Worm (Caenorhabditis elegans) whole organism, L3 larva: ENCODE data around the gene lips-15.

ENCODE experiments used
- R02D3.7 ChIP-seq: fragments of 150-350 bp; optimal IDR thresholded peaks from 2 replicates; lab custom pipeline; 2014; ENCODE audit warnings: missing biosample characterization, missing genetic modification characterization
- ZK546.5 ChIP-seq: sonication (generic microtip); optimal IDR thresholded peaks from 2 replicates; lab custom pipeline; 2017; ENCODE audit warnings: missing biosample characterization, missing genetic modification characterization
- ama-1 ChIP-seq: fragments of 150-350 bp; optimal IDR thresholded peaks from 2 replicates; lab custom pipeline; 2018
- ceh-16 ChIP-seq: sonication (generic microtip); optimal IDR thresholded peaks from 2 replicates; lab custom pipeline; 2017; ENCODE audit warnings: missing biosample characterization, missing genetic modification characterization
- ceh-28 ChIP-seq: fragments of 150-350 bp; optimal IDR thresholded peaks from 2 replicates; lab custom pipeline; 2014; ENCODE audit warnings: missing biosample characterization, missing genetic modification reagents, missing genetic modification characterization
- ceh-82 ChIP-seq: fragments of 150-350 bp; optimal IDR thresholded peaks from 2 replicates; lab custom pipeline; 2014; ENCODE audit warnings: missing biosample characterization, missing genetic modification characterization
- ceh-9 ChIP-seq: sonication (generic microtip); optimal IDR thresholded peaks from 2 replicates; lab custom pipeline; 2018; ENCODE audit warnings: missing biosample characterization, missing genetic modification characterization
- daf-12 ChIP-seq: fragments of 150-350 bp; optimal IDR thresholded peaks from 2 replicates; lab custom pipeline; 2014; ENCODE audit warnings: missing biosample characterization, missing genetic modification reagents, missing genetic modification characterization
- egl-27 ChIP-seq: sonication (generic microtip); optimal IDR thresholded peaks from 4 replicates; lab custom pipeline; 2017; ENCODE audit warnings: missing biosample characterization, missing genetic modification reagents, missing genetic modification characterization
- egl-5 ChIP-seq: fragments of 150-350 bp; optimal IDR thresholded peaks from 2 replicates; lab custom pipeline; 2017; ENCODE audit warnings: missing biosample characterization, missing genetic modification reagents, missing genetic modification characterization, inconsistent platforms
- elt-1 ChIP-seq: fragments of 150-350 bp; optimal IDR thresholded peaks from 2 replicates; lab custom pipeline; 2014; ENCODE audit warnings: missing biosample characterization, missing genetic modification characterization
- elt-3 ChIP-seq, 3 experiments: fragments of 150-350 bp in 1 of 3; sonication (generic microtip) in 2 of 3; optimal IDR thresholded peaks; 2 replicates in 2 of 3; 4 replicates in 1 of 3; lab custom pipeline; 2014 to 2017; ENCODE audit warnings: missing biosample characterization in 3 of 3, missing genetic modification characterization in 3 of 3
- fkh-10 ChIP-seq: sonication (generic microtip); optimal IDR thresholded peaks from 2 replicates; lab custom pipeline; 2017; ENCODE audit warnings: missing biosample characterization, missing genetic modification reagents, missing genetic modification characterization
- fkh-2 ChIP-seq: fragments of 150-350 bp; optimal IDR thresholded peaks from 2 replicates; lab custom pipeline; 2014; ENCODE audit warnings: missing biosample characterization, missing genetic modification reagents, missing genetic modification characterization
- fos-1 ChIP-seq: fragments of 150-350 bp; optimal IDR thresholded peaks from 2 replicates; lab custom pipeline; 2014; ENCODE audit warnings: missing biosample characterization, missing genetic modification characterization
- jun-1 ChIP-seq: fragments of 150-350 bp; optimal IDR thresholded peaks from 2 replicates; lab custom pipeline; 2014; ENCODE audit warnings: missing biosample characterization, missing genetic modification reagents, missing genetic modification characterization
- lin-15B ChIP-seq: fragments of 150-350 bp; optimal IDR thresholded peaks from 2 replicates; lab custom pipeline; 2014; ENCODE audit warnings: missing biosample characterization, missing genetic modification characterization
- lin-39 ChIP-seq: fragments of 150-350 bp; optimal IDR thresholded peaks from 2 replicates; lab custom pipeline; 2018; ENCODE audit warnings: missing biosample characterization, missing genetic modification reagents, missing genetic modification characterization
- mdl-1 ChIP-seq: fragments of 150-350 bp; optimal IDR thresholded peaks from 2 replicates; lab custom pipeline; 2014; ENCODE audit warnings: missing biosample characterization, missing genetic modification characterization
- mml-1 ChIP-seq: fragments of 150-350 bp; sonication (generic microtip); optimal IDR thresholded peaks from 3 replicates; lab custom pipeline; 2014; ENCODE audit warnings: missing biosample characterization, missing genetic modification characterization
- nfya-1 ChIP-seq: sonication (generic microtip); optimal IDR thresholded peaks from 2 replicates; lab custom pipeline; 2017; ENCODE audit warnings: missing genetic modification characterization, mild to moderate bottlenecking, missing compliant biosample characterization, antibody characterized with exemption, moderate library complexity; ENCODE audit not compliant: insufficient read depth
- nhr-12 ChIP-seq: fragments of 150-350 bp; optimal IDR thresholded peaks from 2 replicates; lab custom pipeline; 2014; ENCODE audit warnings: missing biosample characterization, missing genetic modification characterization
- nhr-237 ChIP-seq: fragments of 150-350 bp; optimal IDR thresholded peaks from 2 replicates; lab custom pipeline; 2014; ENCODE audit warnings: missing biosample characterization, missing genetic modification characterization
- nhr-28 ChIP-seq: fragments of 150-350 bp; optimal IDR thresholded peaks from 2 replicates; lab custom pipeline; 2014; ENCODE audit warnings: missing biosample characterization, missing genetic modification characterization
- nhr-43 ChIP-seq: sonication (generic microtip); optimal IDR thresholded peaks from 2 replicates; lab custom pipeline; 2016; ENCODE audit warnings: mild to moderate bottlenecking, missing genetic modification characterization, missing compliant biosample characterization; ENCODE audit not compliant: poor library complexity, severe bottlenecking
- nhr-67 ChIP-seq: fragments of 150-350 bp; optimal IDR thresholded peaks from 2 replicates; lab custom pipeline; 2014; ENCODE audit warnings: missing biosample characterization, missing genetic modification characterization
- nhr-76 ChIP-seq: fragments of 150-350 bp; sonication (generic microtip); optimal IDR thresholded peaks from 5 replicates; lab custom pipeline; 2014; ENCODE audit warnings: missing biosample characterization, missing genetic modification characterization
- nhr-77 ChIP-seq: fragments of 150-350 bp; optimal IDR thresholded peaks from 2 replicates; lab custom pipeline; 2014; ENCODE audit warnings: missing biosample characterization, missing genetic modification characterization
- pha-4 ChIP-seq: fragments of 150-350 bp; optimal IDR thresholded peaks from 2 replicates; lab custom pipeline; 2014; ENCODE audit warnings: missing biosample characterization, missing genetic modification reagents, missing genetic modification characterization
- pqm-1 ChIP-seq: fragments of 150-350 bp; optimal IDR thresholded peaks from 2 replicates; lab custom pipeline; 2017; ENCODE audit warnings: missing biosample characterization, missing genetic modification characterization, inconsistent platforms
- sea-2 ChIP-seq: fragments of 150-350 bp; sonication (generic microtip); optimal IDR thresholded peaks from 4 replicates; lab custom pipeline; 2014; ENCODE audit warnings: missing biosample characterization, missing genetic modification reagents, missing genetic modification characterization
- skn-1 ChIP-seq: fragments of 150-350 bp; optimal IDR thresholded peaks from 2 replicates; lab custom pipeline; 2014; ENCODE audit warnings: missing biosample characterization, missing genetic modification characterization
- tbx-2 ChIP-seq: sonication (generic microtip); optimal IDR thresholded peaks from 2 replicates; lab custom pipeline; 2016; ENCODE audit warnings: mild to moderate bottlenecking, missing genetic modification characterization, missing compliant biosample characterization
- unc-39 ChIP-seq: sonication (generic microtip); optimal IDR thresholded peaks from 4 replicates; lab custom pipeline; 2017; ENCODE audit warnings: missing biosample characterization, missing genetic modification characterization
- unc-62 ChIP-seq: fragments of 150-350 bp; sonication (generic microtip); optimal IDR thresholded peaks from 4 replicates; lab custom pipeline; 2014; ENCODE audit warnings: missing biosample characterization, missing genetic modification reagents, missing genetic modification characterization
- zag-1 ChIP-seq: fragments of 150-350 bp; optimal IDR thresholded peaks from 2 replicates; lab custom pipeline; 2014; ENCODE audit warnings: missing biosample characterization, missing genetic modification characterization
- ztf-11 ChIP-seq: fragments of 150-350 bp; optimal IDR thresholded peaks from 2 replicates; lab custom pipeline; 2014; ENCODE audit warnings: missing biosample characterization, missing genetic modification characterization
- ztf-4 ChIP-seq: fragments of 150-350 bp; optimal IDR thresholded peaks from 2 replicates; lab custom pipeline; 2014; ENCODE audit warnings: missing biosample characterization, missing genetic modification characterization

Gene lips-15

ce11 chrII:12636602-12637001 is 32.4 kb downstream of the lips-15 start, which contains the start of gene nhr-234:
Gene nhr-234 (plus strand): TSS chrII:12636678.
- TF ChIP-seq lin-39 (tag; lab: Kevin White, UChicago): no peak
- TF ChIP-seq nhr-67: no peak
- no peak for TF ChIP-seq tbx-2 (tag; lab: Kevin White, UChicago)
- no peak for TF ChIP-seq fkh-10
- TF ChIP-seq skn-1 (tag; lab: Kevin White, UChicago): no peak
- TF ChIP-seq nhr-28 (tag; lab: Kevin White, UChicago): no peak
- no peak for TF ChIP-seq mdl-1 (tag; lab: Kevin White, UChicago)
- no peak for TF ChIP-seq ceh-28 (tag; lab: Kevin White, UChicago)
- TF ChIP-seq unc-39: no peak
- no peak for TF ChIP-seq lin-15B (tag; lab: Kevin White, UChicago)
- TF ChIP-seq ZK546.5: no peak
- TF ChIP-seq nhr-77 (tag; lab: Kevin White, UChicago): no peak
- TF ChIP-seq nhr-76 (tag; lab: Kevin White, UChicago): no peak
- TF ChIP-seq nhr-12: no peak
- TF ChIP-seq nhr-237 (tag; lab: Kevin White, UChicago): no peak
- TF ChIP-seq fos-1 (tag; lab: Kevin White, UChicago): no peak
- TF ChIP-seq ztf-11: no peak
- no peak for TF ChIP-seq fkh-2 (tag; lab: Kevin White, UChicago)

ce11 chrII:12640370-12640769 is 36.2 kb downstream of the lips-15 start, which contains the start of gene nhr-235:
Gene nhr-235 (plus strand): TSS chrII:12640670.
- TF ChIP-seq zag-1 (tag; lab: Kevin White, UChicago): no peak
- no peak for TF ChIP-seq unc-62 (GFP tag; lab: Kevin White, UChicago)
- no peak for TF ChIP-seq egl-27 (tag; lab: Kevin White, UChicago)
- no peak for TF ChIP-seq nhr-76 (tag; lab: Kevin White, UChicago)
- no peak for TF ChIP-seq jun-1 (tag; lab: Kevin White, UChicago)
- TF ChIP-seq egl-5: no peak
- no peak for TF ChIP-seq ceh-16 (tag; lab: Kevin White, UChicago)
- TF ChIP-seq lin-15B (tag; lab: Kevin White, UChicago): no peak
- TF ChIP-seq ceh-9 (tag; lab: Kevin White, UChicago): no peak
- TF ChIP-seq elt-1: no peak
- no peak for TF ChIP-seq nhr-237 (tag; lab: Kevin White, UChicago)
- no peak for TF ChIP-seq nhr-67
- TF ChIP-seq sea-2 (GFP tag; lab: Kevin White, UChicago): no peak
- TF ChIP-seq ama-1: no peak
- TF ChIP-seq ceh-82: no peak
- TF ChIP-seq nhr-43 (tag; lab: Kevin White, UChicago): no peak
- TF ChIP-seq fkh-2 (tag; lab: Kevin White, UChicago): no peak
- TF ChIP-seq, all 47 proteins: peak for 0

DNA sequence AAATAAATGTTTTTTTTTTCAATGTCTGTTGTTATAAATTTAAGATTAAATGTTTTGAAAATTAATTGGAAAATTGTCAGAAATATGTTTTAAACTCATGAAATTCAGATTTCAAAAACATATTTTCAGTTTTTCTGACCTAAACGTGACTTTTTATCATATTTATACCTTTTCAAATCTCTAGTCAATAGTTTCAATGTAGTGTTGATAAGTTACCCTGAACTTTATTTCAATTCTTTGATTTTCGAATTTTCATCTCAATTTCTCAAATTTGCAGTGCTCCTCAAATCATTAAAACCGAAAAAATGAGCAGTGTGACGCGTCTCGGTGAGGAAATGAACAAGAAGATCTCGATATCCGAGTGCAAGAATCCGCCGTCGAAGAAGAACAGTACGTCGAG is 50.3 kb downstream of the lips-15 start, which contains the start of gene rgs-4:
Gene rgs-4 (plus strand): TSS at position 301 of the 400 bp plus-strand sequence.
- TF ChIP-seq egl-5: no peak
- TF ChIP-seq ztf-4 (tag; lab: Kevin White, UChicago): no peak
- TF ChIP-seq unc-39: no peak
- no peak for TF ChIP-seq ama-1
- TF ChIP-seq ceh-82: no peak
- no peak for TF ChIP-seq fos-1 (tag; lab: Kevin White, UChicago)
- no peak for TF ChIP-seq nhr-28 (tag; lab: Kevin White, UChicago)
- no peak for TF ChIP-seq ztf-11
- no peak for TF ChIP-seq fkh-10
- no peak for TF ChIP-seq nfya-1
- no peak for TF ChIP-seq daf-12 (tag; lab: Kevin White, UChicago)
- TF ChIP-seq unc-62 (GFP tag; lab: Kevin White, UChicago): no peak
- TF ChIP-seq nhr-67: no peak
- TF ChIP-seq skn-1 (tag; lab: Kevin White, UChicago): no peak
- TF ChIP-seq pha-4 (tag; lab: Kevin White, UChicago): no peak

ce11 chrII:12655816-12656215 is 51.6 kb downstream of the lips-15 start:
- TF ChIP-seq tbx-2 (tag; lab: Kevin White, UChicago): no peak
- no peak for TF ChIP-seq elt-3 (tag; optimal IDR thresholded peaks at IDR 0.05; lab: Kevin White, UChicago)
- TF ChIP-seq nhr-67: no peak
- no peak for TF ChIP-seq unc-62 (GFP tag; lab: Kevin White, UChicago)
- no peak for TF ChIP-seq fkh-2 (tag; lab: Kevin White, UChicago)
- no peak for TF ChIP-seq ceh-28 (tag; lab: Kevin White, UChicago)
- no peak for TF ChIP-seq egl-5
- no peak for TF ChIP-seq nhr-12
- no peak for TF ChIP-seq mml-1
- TF ChIP-seq nhr-43 (tag; lab: Kevin White, UChicago): no peak
- no peak for TF ChIP-seq egl-27 (tag; lab: Kevin White, UChicago)
- no peak for TF ChIP-seq fkh-10
- TF ChIP-seq sea-2 (GFP tag; lab: Kevin White, UChicago): no peak
- no peak for TF ChIP-seq pqm-1 (tag; lab: Kevin White, UChicago)
- TF ChIP-seq ceh-9 (tag; lab: Kevin White, UChicago): no peak
- TF ChIP-seq jun-1 (tag; lab: Kevin White, UChicago): no peak
- no peak for TF ChIP-seq R02D3.7
- TF ChIP-seq nhr-28 (tag; lab: Kevin White, UChicago): no peak
- no peak for TF ChIP-seq ztf-11
